Worm (Caenorhabditis elegans) whole organism, L4/young adult: ENCODE measurements around the gene ttyh-1.

Experiments
- W03F9.2 ChIP-seq: fragments of 150-350 bp; optimal IDR thresholded peaks from 2 replicates; lab custom pipeline; 2014; ENCODE audit warnings: missing biosample characterization, missing genetic modification characterization
- him-1 ChIP-seq: sonication (generic microtip); optimal IDR thresholded peaks from 2 replicates; lab custom pipeline; 2016; ENCODE audit warnings: missing genotype, missing genetic modification reagents, missing genetic modification characterization, missing compliant biosample characterization

DNA sequence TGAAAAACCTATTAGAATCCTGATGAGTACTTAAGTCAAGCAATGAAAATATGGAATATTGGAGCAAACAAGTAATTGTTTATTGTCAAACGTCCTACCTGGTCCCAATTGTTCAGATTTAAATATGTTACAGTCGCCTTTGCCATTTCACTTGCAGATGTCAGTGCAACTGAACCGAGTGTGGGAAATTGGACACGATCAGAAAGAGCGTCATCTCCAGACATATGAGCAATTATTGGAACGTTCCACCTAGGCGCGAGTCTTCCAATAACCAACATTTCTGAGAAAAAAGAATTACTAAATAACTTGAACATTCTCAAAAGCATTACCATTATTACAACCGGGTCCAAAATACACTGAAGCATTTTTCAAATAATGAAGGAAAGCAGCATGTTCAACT lies 31.4 kb upstream of the ttyh-1 start:
- TF ChIP-seq him-1 (tag; lab: Kevin White, UChicago), result no peak
- TF ChIP-seq W03F9.2, result no peak
